Worm (Caenorhabditis elegans): Measurements from ENCODE around the gene ect-2.
A peak's percentile ranks its signal among the peaks of the same experiment; 100 is the strongest.

The ect-2 gene

DNA sequence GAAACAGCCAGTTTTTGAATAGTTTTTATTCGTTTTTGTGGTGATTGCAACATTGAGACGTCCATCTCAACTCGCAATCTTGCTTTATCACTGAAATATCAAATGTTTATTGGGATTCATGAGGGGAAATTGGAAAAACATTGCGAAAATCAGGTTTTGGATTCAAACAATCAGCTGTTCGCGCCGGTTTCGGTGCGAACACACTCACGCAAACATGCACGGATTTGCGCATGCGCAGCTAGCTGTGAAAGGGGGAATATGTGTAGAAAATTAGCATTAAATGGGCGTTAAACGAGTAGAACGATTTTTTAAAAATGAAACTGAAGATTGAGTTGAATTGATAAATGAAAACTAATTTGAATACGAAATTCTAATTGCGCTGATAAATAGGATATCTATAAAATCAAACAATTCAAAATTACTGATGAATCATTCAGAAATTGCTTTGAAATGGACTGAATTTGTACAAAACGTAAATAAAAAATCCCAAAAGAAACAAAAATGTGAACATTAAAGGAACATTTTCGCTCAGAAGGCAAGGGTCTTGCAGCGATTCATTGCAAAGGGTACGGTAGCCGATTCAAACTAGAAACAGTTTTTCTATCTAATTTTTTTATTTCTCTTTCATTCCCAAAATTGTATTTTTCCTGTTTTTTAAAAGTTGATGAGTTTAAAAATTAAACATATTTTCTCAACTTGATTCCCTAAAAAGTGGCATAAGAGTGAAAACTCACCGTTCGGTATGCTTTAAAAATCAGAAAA, at the start of gene ect-2:
TSS of gene ect-2 (minus strand) at position 762 of the 762 bp plus-strand sequence.
- TF ChIP-seq nhr-21 (tag; optimal IDR thresholded peaks at IDR 0.05) (no peak), lsy-2 (tag; optimal IDR thresholded peaks at IDR 0.05) (peak in 1 of 2 experiments; percentile 29), C34F6.9 (tag; optimal IDR thresholded peaks at IDR 0.05) (peak; percentile 29), unc-55 (GFP tag; optimal IDR thresholded peaks at IDR 0.05) (peak; percentile 43), gmeb-1 (tag; optimal IDR thresholded peaks at IDR 0.05) (peak; percentile 79)

DNA sequence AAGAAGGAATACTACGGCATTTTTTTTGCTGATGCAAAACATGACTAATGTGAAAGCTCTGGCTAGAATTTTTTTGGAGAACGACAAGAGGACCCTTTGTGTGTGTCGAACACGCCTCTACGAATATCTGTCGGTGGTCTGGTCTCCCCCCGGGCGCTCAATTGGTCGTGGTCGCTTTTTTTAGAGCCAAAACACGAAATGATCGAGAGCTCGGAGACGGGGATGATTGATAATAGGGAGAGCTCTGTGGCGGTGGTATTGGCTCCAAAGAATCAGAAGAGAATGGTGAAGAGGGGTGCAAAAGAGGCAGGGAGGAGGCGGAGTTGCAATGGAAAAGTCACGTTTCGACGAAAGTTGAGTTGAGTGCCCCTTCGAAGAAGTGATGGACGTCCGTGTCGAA, 45.8 kb upstream of the ect-2 start:
- TF ChIP-seq nhr-12 (tag; optimal IDR thresholded peaks at IDR 0.05) (no peak), crh-2 (tag; optimal IDR thresholded peaks at IDR 0.05) (no peak), nhr-129 (tag; optimal IDR thresholded peaks at IDR 0.05) (no peak), nhr-6 (tag; optimal IDR thresholded peaks at IDR 0.05) (no peak), elt-1 (tag; optimal IDR thresholded peaks at IDR 0.05) (no peak), ztf-1 (GFP tag; conservative IDR thresholded peaks at IDR 0.05) (no peak), lin-39 (tag; optimal IDR thresholded peaks at IDR 0.05) (no peak), dmd-4 (tag; optimal IDR thresholded peaks at IDR 0.05) (no peak), ceh-82 (tag; optimal IDR thresholded peaks at IDR 0.05) (no peak), alr-1 (tag; optimal IDR thresholded peaks at IDR 0.05) (no peak), unc-55 (GFP tag; optimal IDR thresholded peaks at IDR 0.05) (no peak), nhr-21 (tag; optimal IDR thresholded peaks at IDR 0.05) (no peak), peb-1 (tag; optimal IDR thresholded peaks at IDR 0.05) (no peak), F13H6.1 (tag; optimal IDR thresholded peaks at IDR 0.05) (no peak), sem-4 (tag; optimal IDR thresholded peaks at IDR 0.05) (no peak), nhr-23 (tag; optimal IDR thresholded peaks at IDR 0.05) (no peak), nhr-237 (tag; optimal IDR thresholded peaks at IDR 0.05) (no peak), nhr-10 (tag; optimal IDR thresholded peaks at IDR 0.05) (no peak), snpc-4 (tag; optimal IDR thresholded peaks at IDR 0.05) (no peak)

DNA sequence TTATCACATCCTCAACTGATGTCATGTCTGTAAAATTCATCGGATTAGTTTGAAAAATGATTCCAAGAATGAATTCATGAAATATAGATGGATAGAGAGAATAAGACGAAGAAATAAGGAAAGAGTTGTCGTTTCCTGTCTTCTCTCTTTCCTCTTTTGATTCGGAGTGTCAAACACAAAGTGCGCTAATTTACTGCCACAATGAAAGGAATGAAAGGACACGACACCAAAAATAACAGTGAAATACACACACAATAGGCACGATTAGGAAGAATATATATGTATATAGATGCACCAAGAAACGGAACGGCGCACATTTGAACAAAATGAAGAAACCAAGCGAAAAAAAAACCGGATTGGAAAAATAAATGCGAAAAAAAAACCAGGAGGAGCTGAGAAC, 45.3 kb upstream of the ect-2 start, which contains the start of gene VM106R.1:
TSS of gene VM106R.1 (minus strand) at position 101 of the 400 bp plus-strand sequence.
- TF ChIP-seq ceh-16 (tag; optimal IDR thresholded peaks at IDR 0.05) = no peak
- TF ChIP-seq Y55F3AM.14 (GFP tag; optimal IDR thresholded peaks at IDR 0.05) = no peak
- TF ChIP-seq nhr-10 (tag; optimal IDR thresholded peaks at IDR 0.05) = no peak
- TF ChIP-seq R02D3.7 (tag; optimal IDR thresholded peaks at IDR 0.05) = no peak
- TF ChIP-seq egl-27 (tag; optimal IDR thresholded peaks at IDR 0.05) = no peak
- no peak for TF ChIP-seq ztf-1 (GFP tag; conservative IDR thresholded peaks at IDR 0.05)
- TF ChIP-seq lsy-2 (tag; optimal IDR thresholded peaks at IDR 0.05) = no peak
- TF ChIP-seq blmp-1 (tag; optimal IDR thresholded peaks at IDR 0.05; ENCODE audit: insufficient read depth) = no peak
- TF ChIP-seq skn-1 (tag; optimal IDR thresholded peaks at IDR 0.05) = no peak
- no peak for TF ChIP-seq unc-62 (GFP tag; optimal IDR thresholded peaks at IDR 0.05)
- no peak for TF ChIP-seq gmeb-1 (tag; optimal IDR thresholded peaks at IDR 0.05)
- no peak for TF ChIP-seq ZK546.5 (tag; optimal IDR thresholded peaks at IDR 0.05)
- no peak for TF ChIP-seq nhr-21 (tag; optimal IDR thresholded peaks at IDR 0.05)
- TF ChIP-seq nhr-129 (tag; optimal IDR thresholded peaks at IDR 0.05) = no peak
- no peak for TF ChIP-seq nhr-77 (tag; optimal IDR thresholded peaks at IDR 0.05)
- TF ChIP-seq unc-55 (GFP tag; optimal IDR thresholded peaks at IDR 0.05) = no peak
- TF ChIP-seq lin-11 (tag; optimal IDR thresholded peaks at IDR 0.05) = no peak
- no peak for TF ChIP-seq nhr-11 (tag; optimal IDR thresholded peaks at IDR 0.05)
- TF ChIP-seq crh-2 (tag; optimal IDR thresholded peaks at IDR 0.05) = no peak
- TF ChIP-seq mdl-1 (tag; optimal IDR thresholded peaks at IDR 0.05) = no peak

DNA sequence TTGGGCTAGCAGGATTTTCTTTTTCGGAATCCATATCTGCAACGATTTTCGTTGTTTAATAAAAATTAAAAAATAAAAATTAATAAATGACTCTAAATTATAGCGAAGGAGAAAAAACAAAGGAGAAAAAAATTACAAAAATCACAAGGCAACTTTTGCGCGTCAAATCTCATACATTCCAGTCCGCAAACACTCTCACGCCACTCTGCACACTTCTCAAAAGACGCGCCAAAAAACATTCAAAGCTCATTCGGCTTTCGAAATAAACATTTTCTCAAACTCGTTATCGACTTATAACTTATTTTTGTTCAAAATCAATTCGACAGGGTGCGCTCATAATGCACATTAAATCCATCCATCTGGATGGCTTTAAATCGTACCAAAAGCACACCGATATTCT, 40.3 kb upstream of the ect-2 start, which contains the start of the genes R06F6.12 and mix-1:
TSS of gene R06F6.12 (minus strand) at position 36 of the 400 bp plus-strand sequence.
TSS of gene mix-1 (plus strand) at position 201 of the 400 bp plus-strand sequence.
- TF ChIP-seq ama-1 (optimal IDR thresholded peaks at IDR 0.05) = peak; percentile 30
- no peak for TF ChIP-seq mab-5 (tag; optimal IDR thresholded peaks at IDR 0.05)
- TF ChIP-seq dmd-4 (tag; optimal IDR thresholded peaks at IDR 0.05) = no peak
- TF ChIP-seq aly-2 (tag; optimal IDR thresholded peaks at IDR 0.05) = no peak
- TF ChIP-seq sma-9 (GFP tag; optimal IDR thresholded peaks at IDR 0.05) = peak; percentile 41
- no peak for TF ChIP-seq sma-9 (tag; optimal IDR thresholded peaks at IDR 0.05)
- peak; percentile 54 to 83 for TF ChIP-seq lsy-2 (tag; optimal IDR thresholded peaks at IDR 0.05)
- TF ChIP-seq peb-1 (tag; optimal IDR thresholded peaks at IDR 0.05) = no peak
- no peak for TF ChIP-seq nhr-237 (tag; optimal IDR thresholded peaks at IDR 0.05)
- no peak for TF ChIP-seq ceh-16 (tag; optimal IDR thresholded peaks at IDR 0.05)
- TF ChIP-seq elt-1 (tag; optimal IDR thresholded peaks at IDR 0.05) = no peak
- no peak for TF ChIP-seq nhr-11 (tag; optimal IDR thresholded peaks at IDR 0.05)
- TF ChIP-seq elt-3 (tag; optimal IDR thresholded peaks at IDR 0.05) = no peak
- TF ChIP-seq unc-62 (GFP tag; optimal IDR thresholded peaks at IDR 0.05) = no peak
- TF ChIP-seq unc-39 (tag; optimal IDR thresholded peaks at IDR 0.05) = no peak
- no peak for TF ChIP-seq sem-4 (tag; optimal IDR thresholded peaks at IDR 0.05)
- TF ChIP-seq gmeb-1 (tag; optimal IDR thresholded peaks at IDR 0.05) = peak; percentile 83
- TF ChIP-seq unc-55 (GFP tag; optimal IDR thresholded peaks at IDR 0.05) = peak; percentile 85
- TF ChIP-seq blmp-1 (tag; optimal IDR thresholded peaks at IDR 0.05; ENCODE audit: insufficient read depth) = no peak
- no peak for TF ChIP-seq snpc-4 (tag; optimal IDR thresholded peaks at IDR 0.05)
- no peak for TF ChIP-seq egl-27 (tag; optimal IDR thresholded peaks at IDR 0.05)
- TF ChIP-seq ztf-1 (GFP tag; conservative IDR thresholded peaks at IDR 0.05) = no peak
- TF ChIP-seq mdl-1 (tag; optimal IDR thresholded peaks at IDR 0.05) = no peak
- no peak for TF ChIP-seq ZK546.5 (tag; optimal IDR thresholded peaks at IDR 0.05)
- TF ChIP-seq nhr-12 (tag; optimal IDR thresholded peaks at IDR 0.05) = no peak
- TF ChIP-seq nhr-23 (tag; optimal IDR thresholded peaks at IDR 0.05) = no peak
- TF ChIP-seq zag-1 (tag; optimal IDR thresholded peaks at IDR 0.05) = no peak
- no peak for TF ChIP-seq Y55F3AM.14 (GFP tag; optimal IDR thresholded peaks at IDR 0.05)
- no peak for TF ChIP-seq fos-1 (tag; optimal IDR thresholded peaks at IDR 0.05)
- peak; percentile 21 for TF ChIP-seq crh-2 (tag; optimal IDR thresholded peaks at IDR 0.05)
- TF ChIP-seq sma-3 (GFP tag; optimal IDR thresholded peaks at IDR 0.05) = peak; percentile 29
- no peak for TF ChIP-seq R02D3.7 (tag; optimal IDR thresholded peaks at IDR 0.05)
